Fruit fly (Drosophila melanogaster): ENCODE measurements around the gene CG31145.
A peak's percentile ranks its signal among the peaks of the same experiment; 100 is the strongest.

Gene CG31145

dm6 chr3R:23637277-23637676 lies 32.2 kb downstream of the CG31145 start:
- TF ChIP-seq Hr39 (GFP tag; optimal IDR thresholded peaks at IDR 0.05), result no peak
- TF ChIP-seq Blimp-1 (GFP tag; optimal IDR thresholded peaks at IDR 0.05), result no peak
- no peak for TF ChIP-seq Ets96B (tag; optimal IDR thresholded peaks at IDR 0.05)
- no peak for TF ChIP-seq spab (GFP tag; optimal IDR thresholded peaks at IDR 0.05)
- no peak for TF ChIP-seq Eip75B (GFP tag; optimal IDR thresholded peaks at IDR 0.05)
- TF ChIP-seq CG6792 (GFP tag; optimal IDR thresholded peaks at IDR 0.05), result no peak
- peak; percentile 4 for TF ChIP-seq svp (GFP tag)
- no peak for TF ChIP-seq topi (GFP tag; optimal IDR thresholded peaks at IDR 0.05)
- TF ChIP-seq Ets21C (GFP tag; optimal IDR thresholded peaks at IDR 0.05), result no peak
- TF ChIP-seq salr (GFP tag; optimal IDR thresholded peaks at IDR 0.05), result no peak
- no peak for TF ChIP-seq CG4318 (GFP tag; optimal IDR thresholded peaks at IDR 0.05)
- no peak for TF ChIP-seq CG6163 (GFP tag; IDR thresholded peaks at IDR 0.05)
- TF ChIP-seq cyc (GFP tag; optimal IDR thresholded peaks at IDR 0.05), result no peak
- no peak for TF ChIP-seq Smox (GFP tag; optimal IDR thresholded peaks at IDR 0.05)
- TF ChIP-seq pdm3 (GFP tag; optimal IDR thresholded peaks at IDR 0.05), result peak; percentile 8
- TF ChIP-seq Hr4 (GFP tag; optimal IDR thresholded peaks at IDR 0.05), result peak; percentile 60
- TF ChIP-seq Eip93F (GFP tag; optimal IDR thresholded peaks at IDR 0.05), result no peak
- TF ChIP-seq lz (GFP tag; optimal IDR thresholded peaks at IDR 0.05), result no peak
- no peak for TF ChIP-seq eg (GFP tag; IDR thresholded peaks at IDR 0.05)
- TF ChIP-seq net (GFP tag; optimal IDR thresholded peaks at IDR 0.05), result no peak
- TF ChIP-seq CG8119 (GFP tag; IDR thresholded peaks at IDR 0.05), result peak; percentile 59; the same call in 2 of the 3 replicates
- TF ChIP-seq Met (GFP tag; optimal IDR thresholded peaks at IDR 0.05), result no peak
- no peak for TF ChIP-seq CG6808 (GFP tag; optimal IDR thresholded peaks at IDR 0.05)
- TF ChIP-seq Eip78C (GFP tag), result peak; percentile 59
- TF ChIP-seq OdsH (GFP tag; optimal IDR thresholded peaks at IDR 0.05), result no peak
- TF ChIP-seq acj6 (GFP tag; optimal IDR thresholded peaks at IDR 0.05), result peak; percentile 6
- TF ChIP-seq CG3919 (GFP tag; optimal IDR thresholded peaks at IDR 0.05), result no peak
- TF ChIP-seq esn (GFP tag; optimal IDR thresholded peaks at IDR 0.05), result no peak
- TF ChIP-seq CG32006 (GFP tag; optimal IDR thresholded peaks at IDR 0.05), result peak; percentile 63
- no peak for TF ChIP-seq CG31627 (GFP tag; optimal IDR thresholded peaks at IDR 0.05)
- TF ChIP-seq CG3032 (tag; optimal IDR thresholded peaks at IDR 0.05), result no peak
- peak; percentile 35 for TF ChIP-seq CG6276 (GFP tag; optimal IDR thresholded peaks at IDR 0.05)
- TF ChIP-seq Sox102F (GFP tag; optimal IDR thresholded peaks at IDR 0.05), result no peak
- no peak for TF ChIP-seq fkh (GFP tag; optimal IDR thresholded peaks at IDR 0.05)
- peak; percentile 21 for TF ChIP-seq Lpt (GFP tag; optimal IDR thresholded peaks at IDR 0.05)
- TF ChIP-seq Sox14 (GFP tag; optimal IDR thresholded peaks at IDR 0.05), result no peak
- no peak for TF ChIP-seq Hr38 (GFP tag; optimal IDR thresholded peaks at IDR 0.05)
- no peak for TF ChIP-seq CG11762 (GFP tag; optimal IDR thresholded peaks at IDR 0.05; ENCODE audit: insufficient read depth)
- TF ChIP-seq CG15336 (GFP tag; IDR thresholded peaks at IDR 0.05), result peak; percentile 63
- peak; percentile 7 for TF ChIP-seq achi (GFP tag; optimal IDR thresholded peaks at IDR 0.05)
- TF ChIP-seq CG7368 (GFP tag; optimal IDR thresholded peaks at IDR 0.05), result no peak

- no peak for TF ChIP-seq Sox15 (GFP tag; optimal IDR thresholded peaks at IDR 0.05)
- no peak for TF ChIP-seq cyc (GFP tag; optimal IDR thresholded peaks at IDR 0.05)
- TF ChIP-seq Hr38 (GFP tag; optimal IDR thresholded peaks at IDR 0.05), result no peak
- no peak for TF ChIP-seq fd59A (GFP tag; optimal IDR thresholded peaks at IDR 0.05)
- TF ChIP-seq CG7368 (GFP tag; optimal IDR thresholded peaks at IDR 0.05), result no peak
- TF ChIP-seq fd85E (GFP tag; optimal IDR thresholded peaks at IDR 0.05), result no peak
These were observed 34.7 kb downstream of the CG31145 start for dm6 chr3R:23634789-23635188.

All from whole organism, prepupa.